Worm (Caenorhabditis elegans): Measurements from ENCODE around the gene ora-1.

The ora-1 gene

ce11 chrIV:7955849-7956248 lies 21.8 kb upstream of the ora-1 start, which contains the start of gene ceh-19:
Gene ceh-19, minus strand, starts transcription at chrIV:7955949.
- TF ChIP-seq nhr-11 (tag; optimal IDR thresholded peaks at IDR 0.05): no peak
- TF ChIP-seq dve-1 (tag; optimal IDR thresholded peaks at IDR 0.05): no peak
- no peak for TF ChIP-seq ttx-3 (tag; optimal IDR thresholded peaks at IDR 0.05)
- no peak for TF ChIP-seq lim-6 (tag; optimal IDR thresholded peaks at IDR 0.05)

- TF ChIP-seq ztf-16 (tag; optimal IDR thresholded peaks at IDR 0.05) (no peak), ceh-48 (tag; optimal IDR thresholded peaks at IDR 0.05) (no peak), rnt-1 (tag; optimal IDR thresholded peaks at IDR 0.05) (no peak), K09A11.1 (tag; optimal IDR thresholded peaks at IDR 0.05; ENCODE audit: insufficient read depth) (no peak), hlh-30 (tag; optimal IDR thresholded peaks at IDR 0.05; ENCODE audit: insufficient read depth) (no peak), unc-42 (tag; optimal IDR thresholded peaks at IDR 0.05) (no peak), pat-9 (tag; optimal IDR thresholded peaks at IDR 0.05) (no peak), eyg-1 (tag; optimal IDR thresholded peaks at IDR 0.05) (no peak), elt-4 (tag; optimal IDR thresholded peaks at IDR 0.05) (no peak), ceh-14 (tag; optimal IDR thresholded peaks at IDR 0.05) (no peak), pax-1 (tag; optimal IDR thresholded peaks at IDR 0.05) (no peak), hlh-8 (tag; optimal IDR thresholded peaks at IDR 0.05) (no peak), K02D7.2 (tag; optimal IDR thresholded peaks at IDR 0.05) (no peak)
Measured at ce11 chrIV:7956643-7957317, 20.9 kb upstream of the ora-1 start, which contains the start of gene csr-1. Gene csr-1, plus strand, starts transcription at chrIV:7957267.

ce11 chrIV:7957504-7957903 lies 20.2 kb upstream of the ora-1 start, which contains the start of gene frpr-10:
Gene frpr-10, plus strand, starts transcription at chrIV:7957804.
- no peak for TF ChIP-seq hlh-13 (GFP tag; optimal IDR thresholded peaks at IDR 0.05)
- no peak for TF ChIP-seq ztf-16 (tag; optimal IDR thresholded peaks at IDR 0.05)
- no peak for TF ChIP-seq sox-4 (tag; optimal IDR thresholded peaks at IDR 0.05)
- no peak for TF ChIP-seq dmd-4 (tag; optimal IDR thresholded peaks at IDR 0.05; ENCODE audit: borderline replicate concordance)
- no peak for TF ChIP-seq pqm-1 (tag; optimal IDR thresholded peaks at IDR 0.05)
- no peak for TF ChIP-seq tbx-7 (tag; optimal IDR thresholded peaks at IDR 0.05)
- TF ChIP-seq odd-2 (tag; optimal IDR thresholded peaks at IDR 0.05): no peak
- no peak for TF ChIP-seq ets-4 (tag; optimal IDR thresholded peaks at IDR 0.05)
- no peak for TF ChIP-seq K02D7.2 (tag; optimal IDR thresholded peaks at IDR 0.05)
- TF ChIP-seq pax-1 (tag; optimal IDR thresholded peaks at IDR 0.05): no peak

- no peak for TF ChIP-seq ref-2 (tag; optimal IDR thresholded peaks at IDR 0.05)
- TF ChIP-seq ztf-16 (tag; optimal IDR thresholded peaks at IDR 0.05): no peak
- TF ChIP-seq K09A11.1 (tag; optimal IDR thresholded peaks at IDR 0.05; ENCODE audit: insufficient read depth): no peak
- no peak for TF ChIP-seq elt-4 (tag; optimal IDR thresholded peaks at IDR 0.05)
- TF ChIP-seq unc-86 (tag; optimal IDR thresholded peaks at IDR 0.05): no peak
- TF ChIP-seq ceh-31 (tag; optimal IDR thresholded peaks at IDR 0.05): no peak
- no peak for TF ChIP-seq unc-3 (GFP tag; conservative IDR thresholded peaks at IDR 0.05)
- TF ChIP-seq unc-3 (tag; optimal IDR thresholded peaks at IDR 0.05): no peak
- TF ChIP-seq gmeb-2 (tag; optimal IDR thresholded peaks at IDR 0.05): no peak
- no peak for TF ChIP-seq pat-9 (tag; optimal IDR thresholded peaks at IDR 0.05)
- no peak for TF ChIP-seq fkh-10 (GFP tag; optimal IDR thresholded peaks at IDR 0.05)
- TF ChIP-seq hlh-30 (tag; optimal IDR thresholded peaks at IDR 0.05; ENCODE audit: insufficient read depth): no peak
- no peak for TF ChIP-seq fax-1 (tag; optimal IDR thresholded peaks at IDR 0.05)
- TF ChIP-seq lim-6 (tag; optimal IDR thresholded peaks at IDR 0.05): no peak
- no peak for TF ChIP-seq ets-4 (tag; optimal IDR thresholded peaks at IDR 0.05)
- no peak for TF ChIP-seq elt-2 (tag; optimal IDR thresholded peaks at IDR 0.05)
- no peak for TF ChIP-seq hlh-13 (GFP tag; optimal IDR thresholded peaks at IDR 0.05)
Measured at ce11 chrIV:7958092-7958491, 19.6 kb upstream of the ora-1 start.

- TF ChIP-seq ceh-6 (GFP tag; optimal IDR thresholded peaks at IDR 0.05) (no peak), hlh-6 (tag; optimal IDR thresholded peaks at IDR 0.05) (no peak), hlh-8 (tag; optimal IDR thresholded peaks at IDR 0.05) (no peak), unc-55 (GFP tag; optimal IDR thresholded peaks at IDR 0.05) (no peak), C38D4.7 (GFP tag; optimal IDR thresholded peaks at IDR 0.05) (no peak), fkh-6 (tag; optimal IDR thresholded peaks at IDR 0.05) (no peak), F13H6.1 (tag; optimal IDR thresholded peaks at IDR 0.05) (no peak)
Measured at ce11 chrIV:7961889-7962342, 15.8 kb upstream of the ora-1 start.
